Worm (Caenorhabditis elegans): ENCODE data around the gene ttr-8.

DNA sequence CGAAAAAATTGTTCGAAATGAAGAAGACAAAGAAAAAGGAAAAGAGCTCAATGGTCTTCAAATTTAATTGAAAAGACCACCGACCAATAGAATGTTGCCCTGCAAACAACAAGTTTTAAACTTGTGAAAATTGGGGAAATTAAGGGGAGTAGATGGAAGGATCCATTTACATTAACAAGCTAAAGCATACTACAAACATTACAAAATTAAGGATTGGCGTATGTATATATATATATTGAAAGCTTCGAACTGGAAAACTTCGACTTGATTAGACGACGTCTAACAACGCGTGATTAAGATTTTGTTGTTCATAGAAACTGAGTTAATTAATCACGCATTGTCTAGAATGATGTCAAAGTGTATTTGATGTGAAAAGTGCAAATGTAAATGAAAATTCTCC, 23.1 kb upstream of the ttr-8 start, which contains the start of gene R13A5.15:
- TF ChIP-seq lin-13 (GFP tag; optimal IDR thresholded peaks at IDR 0.05) (no peak), ceh-82 (tag; optimal IDR thresholded peaks at IDR 0.05) (no peak), skn-1 (tag; optimal IDR thresholded peaks at IDR 0.05) (no peak), nhr-76 (tag; optimal IDR thresholded peaks at IDR 0.05) (no peak), nhr-11 (tag; optimal IDR thresholded peaks at IDR 0.05) (no peak), D1046.2 (GFP tag; IDR thresholded peaks at IDR 0.05) (no peak)
